Fruit fly (Drosophila melanogaster) whole organism, wandering third instar larva: ENCODE measurements around the gene CG15014.

ENCODE experiments used
- CG32264 ChIP-seq: fragments of 200-800 bp; sonication (Bioruptor generic); optimal IDR thresholded peaks from 2 replicates; lab custom pipeline; 2016; ENCODE audit warnings: missing biosample characterization, missing genetic modification characterization
- CG9705 ChIP-seq: fragments of 200-800 bp; sonication (Bioruptor generic); optimal IDR thresholded peaks from 2 replicates; lab custom pipeline; 2018; ENCODE audit warnings: missing biosample characterization, mild to moderate bottlenecking, missing genetic modification characterization
- CrebA ChIP-seq: fragments of 200-800 bp; sonication (Bioruptor generic); optimal IDR thresholded peaks from 2 replicates; lab custom pipeline; 2016; ENCODE audit warnings: missing biosample characterization, mild to moderate bottlenecking, missing genetic modification characterization, borderline replicate concordance
- Dfd ChIP-seq: fragments of >200 bp; optimal IDR thresholded peaks from 2 replicates; lab custom pipeline; 2017; ENCODE audit warnings: missing biosample characterization, missing genetic modification characterization
- HLH106 ChIP-seq: fragments of 200-800 bp; optimal IDR thresholded peaks from 3 replicates; lab custom pipeline; 2019; ENCODE audit warnings: missing biosample characterization, mild to moderate bottlenecking, missing genetic modification characterization, moderate library complexity
- Hnf4 ChIP-seq: fragments of 200-800 bp; sonication (Bioruptor generic); optimal IDR thresholded peaks from 2 replicates; lab custom pipeline; 2016; ENCODE audit warnings: missing biosample characterization, mild to moderate bottlenecking, missing genetic modification characterization
- Jra ChIP-seq: sonication (Bioruptor generic); optimal IDR thresholded peaks from 2 replicates; lab custom pipeline; 2016; ENCODE audit warnings: missing biosample characterization, missing genetic modification characterization
- Mio ChIP-seq: sonication (Bioruptor generic); optimal IDR thresholded peaks from 2 replicates; lab custom pipeline; 2016; ENCODE audit warnings: missing biosample characterization, missing genetic modification characterization
- Myc ChIP-seq: fragments of >200 bp; optimal IDR thresholded peaks from 2 replicates; lab custom pipeline; 2017
- N ChIP-seq: fragments of >200 bp; optimal IDR thresholded peaks from 2 replicates; lab custom pipeline; 2018; ENCODE audit warnings: missing biosample characterization, missing external identifiers, missing genetic modification characterization
- OdsH ChIP-seq: fragments of 200-800 bp; sonication (Bioruptor generic); optimal IDR thresholded peaks from 2 replicates; lab custom pipeline; 2016; ENCODE audit warnings: missing biosample characterization, mild to moderate bottlenecking, missing genetic modification characterization
- Rel ChIP-seq, 2 experiments: fragments of 200-800 bp; sonication (Bioruptor generic) in 1 of 2; optimal IDR thresholded peaks; 2 replicates in 1 of 2; 3 replicates in 1 of 2; lab custom pipeline; 2016 to 2019; ENCODE audit warnings: mild to moderate bottlenecking in 2 of 2, missing biosample characterization in 2 of 2, missing genetic modification characterization in 2 of 2, moderate library complexity in 1 of 2
- Sp1 ChIP-seq: fragments of 200-800 bp; sonication (Bioruptor generic); optimal IDR thresholded peaks from 3 replicates; lab custom pipeline; 2019; ENCODE audit warnings: missing biosample characterization, mild to moderate bottlenecking, missing genetic modification characterization, moderate library complexity
- Vsx2 ChIP-seq: fragments of 200-300, 225-300 bp; sonication (Bioruptor generic); optimal IDR thresholded peaks from 2 replicates; lab custom pipeline; 2018; ENCODE audit warnings: missing biosample characterization, missing genetic modification characterization; ENCODE audit not compliant: partially characterized antibody
- br ChIP-seq: fragments of 200-800 bp; sonication (Bioruptor generic); optimal IDR thresholded peaks from 2 replicates; lab custom pipeline; 2016; ENCODE audit warnings: missing biosample characterization, missing genetic modification characterization
- dsf ChIP-seq: sonication (Bioruptor generic); optimal IDR thresholded peaks from 2 replicates; lab custom pipeline; 2016; ENCODE audit warnings: missing biosample characterization, missing genetic modification characterization, borderline replicate concordance
- ey ChIP-seq: fragments of 200-800 bp; sonication (Bioruptor generic); optimal IDR thresholded peaks from 2 replicates; lab custom pipeline; 2016; ENCODE audit warnings: missing biosample characterization, missing genetic modification characterization
- foxo ChIP-seq, 2 experiments: fragments of 200-800 bp; sonication (Bioruptor generic); optimal IDR thresholded peaks; 2 replicates in 1 of 2; 3 replicates in 1 of 2; lab custom pipeline; 2016 to 2017; ENCODE audit warnings: missing biosample characterization in 2 of 2, missing genetic modification characterization in 2 of 2
- fru ChIP-seq: fragments of 200-800 bp; sonication (Bioruptor generic); optimal IDR thresholded peaks from 3 replicates; lab custom pipeline; 2016; ENCODE audit warnings: missing biosample characterization, mild to moderate bottlenecking, missing genetic modification characterization
- h ChIP-seq: fragments of 200-800 bp; sonication (Bioruptor generic); optimal IDR thresholded peaks from 3 replicates; lab custom pipeline; 2016; ENCODE audit warnings: missing biosample characterization, mild to moderate bottlenecking, missing genetic modification characterization
- lola ChIP-seq: fragments of >200 bp; optimal IDR thresholded peaks from 2 replicates; lab custom pipeline; 2017; ENCODE audit warnings: missing biosample characterization, missing genetic modification characterization
- psq ChIP-seq: fragments of 200-800 bp; sonication (Bioruptor generic); optimal IDR thresholded peaks from 3 replicates; lab custom pipeline; 2017; ENCODE audit warnings: missing biosample characterization, mild to moderate bottlenecking, missing genetic modification characterization, moderate library complexity
- rgr ChIP-seq: fragments of 200-800 bp; sonication (Bioruptor generic); optimal IDR thresholded peaks from 3 replicates; lab custom pipeline; 2016; ENCODE audit warnings: missing biosample characterization, mild to moderate bottlenecking, missing genetic modification characterization
- sage ChIP-seq: fragments of 200-800 bp; sonication (Bioruptor generic); optimal IDR thresholded peaks from 2 replicates; lab custom pipeline; 2016; ENCODE audit warnings: missing biosample characterization, mild to moderate bottlenecking, missing genetic modification characterization
- sv ChIP-seq: fragments of 200-800 bp; sonication (Bioruptor generic); optimal IDR thresholded peaks from 3 replicates; lab custom pipeline; 2016; ENCODE audit warnings: missing biosample characterization, missing genetic modification characterization
- tai ChIP-seq: sonication (Bioruptor generic); optimal IDR thresholded peaks from 2 replicates; lab custom pipeline; 2016; ENCODE audit warnings: missing biosample characterization, missing genetic modification characterization
- woc ChIP-seq: sonication (Bioruptor generic); optimal IDR thresholded peaks from 2 replicates; lab custom pipeline; 2016; ENCODE audit warnings: missing biosample characterization, mild to moderate bottlenecking, missing genetic modification characterization

Gene CG15014

dm6 chr3L:4293711-4294110 lies 28.3 kb downstream of the CG15014 start:
- TF ChIP-seq Dfd (GFP tag; lab: Kevin White, UChicago): no peak
- TF ChIP-seq CrebA: no peak
- TF ChIP-seq Vsx2: no peak
- no peak for TF ChIP-seq Sp1 (GFP tag; lab: Kevin White, UChicago)
- no peak for TF ChIP-seq Rel (GFP tag; optimal IDR thresholded peaks at IDR 0.05; lab: Kevin White, UChicago)
- no peak for TF ChIP-seq Rel (tag; optimal IDR thresholded peaks at IDR 0.05; lab: Kevin White, UChicago)
- no peak for TF ChIP-seq N
- TF ChIP-seq woc (GFP tag; lab: Kevin White, UChicago): no peak

- no peak for TF ChIP-seq tai (GFP tag; lab: Kevin White, UChicago)
- TF ChIP-seq dsf: no peak
- no peak for TF ChIP-seq CrebA
These were observed 28.8 kb downstream of the CG15014 start for dm6 chr3L:4293304-4293703.

dm6 chr3L:4292120-4292697 lies 29.9 kb downstream of the CG15014 start, which contains the start of the genes CG15012 and Fdx2:
TSS of gene CG15012 (minus strand) at chr3L:4292246.
TSS of gene Fdx2 (plus strand) at chr3L:4292482.
- no peak for TF ChIP-seq CG9705 (GFP tag; lab: Kevin White, UChicago)
- TF ChIP-seq rgr (GFP tag; lab: Kevin White, UChicago): peak; percentile 43
- peak; percentile 32 for TF ChIP-seq Jra (GFP tag; lab: Kevin White, UChicago)
- TF ChIP-seq woc (GFP tag; lab: Kevin White, UChicago): peak; percentile 71
- no peak for TF ChIP-seq Vsx2
- TF ChIP-seq fru: peak; percentile 46
- TF ChIP-seq Sp1 (GFP tag; lab: Kevin White, UChicago): peak; percentile 30
- peak; percentile 33 for TF ChIP-seq Myc
- TF ChIP-seq ey: peak; percentile 8
- TF ChIP-seq br (GFP tag; lab: Kevin White, UChicago): no peak

dm6 chr3L:4288591-4289056 lies 33.4 kb downstream of the CG15014 start, which contains the start of gene Hexo1:
TSS of gene Hexo1 (plus strand) at chr3L:4288641.
- TF ChIP-seq lola (GFP tag; lab: Kevin White, UChicago) (no peak), sv (GFP tag; lab: Kevin White, UChicago) (peak; percentile 17), Hnf4 (GFP tag; lab: Kevin White, UChicago) (no peak), h (GFP tag; lab: Kevin White, UChicago) (peak; percentile 73), Rel (GFP tag; optimal IDR thresholded peaks at IDR 0.05; lab: Kevin White, UChicago) (no peak), Rel (tag; optimal IDR thresholded peaks at IDR 0.05; lab: Kevin White, UChicago) (peak; percentile 18), rgr (GFP tag; lab: Kevin White, UChicago) (peak; percentile 63), CG32264 (GFP tag; lab: Kevin White, UChicago) (no peak), psq (peak; percentile 56), ey (peak; percentile 65), sage (GFP tag; lab: Kevin White, UChicago) (no peak), HLH106 (tag; lab: Kevin White, UChicago) (peak; percentile 60), Jra (GFP tag; lab: Kevin White, UChicago) (peak; percentile 37), OdsH (GFP tag; lab: Kevin White, UChicago) (peak; percentile 69), woc (GFP tag; lab: Kevin White, UChicago) (peak; percentile 92), br (GFP tag; lab: Kevin White, UChicago) (peak; percentile 76), foxo (GFP tag; optimal IDR thresholded peaks at IDR 0.05; lab: Kevin White, UChicago) (peak; percentile 26 to 66), Sp1 (GFP tag; lab: Kevin White, UChicago) (peak; percentile 59), fru (peak; percentile 75)

- TF ChIP-seq rgr (GFP tag; lab: Kevin White, UChicago): peak; percentile 52
- TF ChIP-seq OdsH (GFP tag; lab: Kevin White, UChicago): peak; percentile 5
- peak; percentile 35 for TF ChIP-seq woc (GFP tag; lab: Kevin White, UChicago)
- TF ChIP-seq h (GFP tag; lab: Kevin White, UChicago): peak; percentile 12
- TF ChIP-seq Mio (GFP tag; lab: Kevin White, UChicago): no peak
- TF ChIP-seq sage (GFP tag; lab: Kevin White, UChicago): no peak
- no peak for TF ChIP-seq CG32264 (GFP tag; lab: Kevin White, UChicago)
- TF ChIP-seq HLH106 (tag; lab: Kevin White, UChicago): peak; percentile 16
These were observed 35.3 kb downstream of the CG15014 start, which contains the start of gene TfIIEbeta for dm6 chr3L:4286784-4287183. TSS of gene TfIIEbeta (plus strand) at chr3L:4287038.
